Worm (Caenorhabditis elegans): ENCODE data around the gene C25F9.15.

DNA sequence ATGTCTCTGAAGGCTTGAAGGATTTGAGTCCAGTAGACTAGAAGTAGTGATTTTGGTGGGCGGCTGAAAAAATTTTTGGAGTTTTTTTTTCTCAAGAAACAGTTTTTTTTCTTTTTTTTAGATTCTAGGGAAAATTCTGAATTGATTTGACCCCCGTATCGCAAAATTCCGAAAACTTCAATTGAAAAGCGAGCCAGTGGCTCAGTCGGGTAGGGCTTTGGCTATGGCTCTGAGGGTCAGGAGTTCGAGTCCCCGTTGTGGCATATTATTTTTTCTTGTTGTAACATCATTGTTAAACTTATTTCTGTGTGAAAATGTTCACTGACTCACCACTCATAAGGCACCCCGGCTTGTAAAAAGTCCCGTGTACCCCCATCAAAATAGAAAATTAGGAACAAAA lies 19.5 kb upstream of the C25F9.15 start:
- TF ChIP-seq ceh-48 (tag; optimal IDR thresholded peaks at IDR 0.05) (no peak), nhr-11 (tag; optimal IDR thresholded peaks at IDR 0.05) (no peak), hlh-13 (GFP tag; optimal IDR thresholded peaks at IDR 0.05) (no peak), mec-3 (tag; optimal IDR thresholded peaks at IDR 0.05; ENCODE audit: borderline replicate concordance) (no peak), npax-4 (tag; optimal IDR thresholded peaks at IDR 0.05) (no peak), tbx-2 (tag; optimal IDR thresholded peaks at IDR 0.05) (no peak), C38D4.7 (GFP tag; optimal IDR thresholded peaks at IDR 0.05) (no peak), unc-3 (GFP tag; conservative IDR thresholded peaks at IDR 0.05) (no peak), unc-3 (tag; optimal IDR thresholded peaks at IDR 0.05) (no peak), nfya-1 (tag; optimal IDR thresholded peaks at IDR 0.05) (no peak), ceh-24 (tag; optimal IDR thresholded peaks at IDR 0.05) (no peak)

All from whole organism, late embryonic.